Fruit fly (Drosophila melanogaster) whole organism, wandering third instar larva: ENCODE results near the gene CG6696.

Source experiments
- Abd-B ChIP-seq: fragments of >200 bp; optimal IDR thresholded peaks from 2 replicates; lab custom pipeline; 2017; ENCODE audit warnings: missing biosample characterization, missing genetic modification characterization
- pan ChIP-seq: fragments of >200 bp; optimal IDR thresholded peaks from 2 replicates; lab custom pipeline; 2017
- usp ChIP-seq: fragments of >200 bp; optimal IDR thresholded peaks from 2 replicates; lab custom pipeline; 2017; ENCODE audit warnings: missing biosample characterization, missing genetic modification characterization
- woc ChIP-seq: sonication (Bioruptor generic); optimal IDR thresholded peaks from 2 replicates; lab custom pipeline; 2016; ENCODE audit warnings: missing biosample characterization, mild to moderate bottlenecking, missing genetic modification characterization

DNA sequence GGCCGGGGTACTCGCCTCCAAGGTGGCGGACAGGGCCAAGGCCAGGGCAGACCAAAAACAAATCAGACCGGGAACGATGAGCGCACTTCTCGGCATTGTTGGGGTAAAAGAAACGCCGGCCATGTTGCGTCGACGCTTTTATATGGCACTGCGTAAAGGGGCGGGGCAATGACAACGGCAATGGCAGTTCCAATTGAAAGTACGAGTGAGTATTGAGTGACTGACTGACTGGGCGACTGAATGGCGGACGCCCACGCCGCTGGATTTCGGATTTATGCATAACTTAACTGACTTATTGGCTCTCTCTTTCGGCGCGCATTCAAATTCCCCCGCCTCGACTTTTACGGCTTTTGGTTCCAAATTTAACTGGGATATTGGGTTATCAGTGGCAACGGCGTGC, at the start of gene CG6696:
- TF ChIP-seq woc (GFP tag; lab: Kevin White, UChicago): no peak
- TF ChIP-seq usp (GFP tag; lab: Kevin White, UChicago): no peak
- no peak for TF ChIP-seq pan (lab: Kevin White, UChicago)
- no peak for TF ChIP-seq Abd-B (GFP tag; lab: Kevin White, UChicago)
